Fruit fly (Drosophila melanogaster): Measurements from ENCODE around the gene ThrRS.

Gene ThrRS

DNA sequence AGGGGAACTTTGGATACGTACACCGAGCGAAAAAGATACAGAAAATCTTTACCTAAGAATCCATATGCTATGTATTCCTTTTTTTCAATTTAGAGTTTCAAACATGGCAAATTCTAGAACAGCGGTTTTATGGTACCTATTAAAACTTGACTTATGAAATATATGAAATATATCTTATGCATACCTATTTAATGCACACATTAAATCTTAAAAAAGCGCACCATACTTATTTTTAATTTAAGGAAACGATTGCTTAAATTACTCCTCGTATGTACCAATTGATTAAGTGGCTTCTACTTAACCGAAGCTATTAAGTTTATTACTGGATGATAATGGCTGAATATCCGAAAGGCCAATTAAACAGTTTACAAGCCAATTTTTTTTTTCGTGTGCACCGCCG, 16.4 kb downstream of the ThrRS start:
- no peak for TF ChIP-seq Clk (GFP tag; optimal IDR thresholded peaks at IDR 0.05)
- TF ChIP-seq CG11617 (GFP tag; optimal IDR thresholded peaks at IDR 0.05): no peak
- no peak for TF ChIP-seq CG12768 (GFP tag; optimal IDR thresholded peaks at IDR 0.05)
- TF ChIP-seq bab1 (GFP tag; optimal IDR thresholded peaks at IDR 0.05): no peak
- no peak for TF ChIP-seq CG7101 (tag; optimal IDR thresholded peaks at IDR 0.05)
- TF ChIP-seq CG1620 (GFP tag; optimal IDR thresholded peaks at IDR 0.05): no peak
- no peak for TF ChIP-seq CG7045 (GFP tag; optimal IDR thresholded peaks at IDR 0.05)
- TF ChIP-seq kay (GFP tag; ENCODE audit: borderline replicate concordance): no peak
- TF ChIP-seq cic (GFP tag; optimal IDR thresholded peaks at IDR 0.05): no peak
- TF ChIP-seq pad (GFP tag; optimal IDR thresholded peaks at IDR 0.05): no peak

- TF ChIP-seq CG12768 (GFP tag; optimal IDR thresholded peaks at IDR 0.05) (no peak), CG7101 (tag; optimal IDR thresholded peaks at IDR 0.05) (no peak), Clk (GFP tag; optimal IDR thresholded peaks at IDR 0.05) (no peak), CG11617 (GFP tag; optimal IDR thresholded peaks at IDR 0.05) (no peak), kay (GFP tag; ENCODE audit: borderline replicate concordance) (no peak), toe (GFP tag; optimal IDR thresholded peaks at IDR 0.05) (no peak), CG14711 (tag; optimal IDR thresholded peaks at IDR 0.05) (no peak), CG7045 (GFP tag; optimal IDR thresholded peaks at IDR 0.05) (no peak), cnc (optimal IDR thresholded peaks at IDR 0.05) (no peak), Hr96 (GFP tag; optimal IDR thresholded peaks at IDR 0.05) (no peak), Crg-1 (GFP tag; optimal IDR thresholded peaks at IDR 0.05) (no peak), CG1620 (GFP tag; optimal IDR thresholded peaks at IDR 0.05) (no peak), ovo (GFP tag; optimal IDR thresholded peaks at IDR 0.05) (no peak), CG33017 (tag; optimal IDR thresholded peaks at IDR 0.05) (no peak)
These were observed 29.9 kb downstream of the ThrRS start, which contains the start of gene rho-6 for dm6 chr2L:12133275-12134124. rho-6 (minus strand) TSS chr2L:12133411.

DNA sequence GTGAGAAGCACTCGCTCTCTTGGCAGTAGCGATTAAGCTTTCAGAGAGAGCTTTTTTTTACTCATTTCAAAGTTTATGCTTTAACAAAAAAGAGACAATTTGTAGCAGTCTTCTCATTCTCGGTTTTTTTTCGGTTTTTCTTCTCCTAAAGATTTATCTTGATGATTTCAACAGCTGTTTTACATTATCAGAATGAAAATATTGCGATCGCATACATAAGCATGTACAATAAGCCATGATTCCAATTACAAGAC, 30.5 kb downstream of the ThrRS start:
- TF ChIP-seq tj (GFP tag; optimal IDR thresholded peaks at IDR 0.05): no peak
- TF ChIP-seq pad (GFP tag; optimal IDR thresholded peaks at IDR 0.05): no peak
- TF ChIP-seq CG14711 (tag; optimal IDR thresholded peaks at IDR 0.05): no peak
- TF ChIP-seq CG7045 (GFP tag; optimal IDR thresholded peaks at IDR 0.05): no peak
- TF ChIP-seq Crg-1 (GFP tag; optimal IDR thresholded peaks at IDR 0.05): no peak
- TF ChIP-seq toe (GFP tag; optimal IDR thresholded peaks at IDR 0.05): no peak
- TF ChIP-seq cic (GFP tag; optimal IDR thresholded peaks at IDR 0.05): no peak
- no peak for TF ChIP-seq Hr96 (GFP tag; optimal IDR thresholded peaks at IDR 0.05)
- TF ChIP-seq Mnt (GFP tag; optimal IDR thresholded peaks at IDR 0.05): no peak
- no peak for TF ChIP-seq ovo (GFP tag; optimal IDR thresholded peaks at IDR 0.05)
- TF ChIP-seq cnc (optimal IDR thresholded peaks at IDR 0.05): no peak
- no peak for TF ChIP-seq CG7101 (tag; optimal IDR thresholded peaks at IDR 0.05)
- TF ChIP-seq CG11617 (GFP tag; optimal IDR thresholded peaks at IDR 0.05): no peak
- TF ChIP-seq Clk (GFP tag; optimal IDR thresholded peaks at IDR 0.05): no peak
- TF ChIP-seq bab1 (GFP tag; optimal IDR thresholded peaks at IDR 0.05): no peak
- TF ChIP-seq CG1620 (GFP tag; optimal IDR thresholded peaks at IDR 0.05): no peak
- no peak for TF ChIP-seq CG5204 (GFP tag; optimal IDR thresholded peaks at IDR 0.05)

DNA sequence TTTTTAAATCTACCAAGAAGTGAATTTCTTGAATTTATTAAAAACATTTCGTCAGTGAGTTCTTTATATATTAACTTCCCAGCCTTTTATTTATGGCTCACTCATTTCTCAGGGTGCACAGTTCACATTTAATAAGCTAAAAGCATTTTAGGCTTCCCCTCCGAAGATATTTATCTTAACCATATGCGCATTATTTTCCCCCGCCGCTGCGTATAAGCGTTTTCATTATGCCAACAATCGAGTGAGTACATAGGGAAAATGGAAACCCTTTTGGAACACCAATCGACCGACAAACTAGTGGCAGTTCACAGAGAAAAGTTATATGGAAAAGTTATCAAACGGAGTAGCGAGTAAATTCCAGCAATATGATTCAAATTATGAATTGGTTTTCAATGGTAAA, 34.2 kb downstream of the ThrRS start, which contains the start of gene Gr33a:
TSS of gene Gr33a (plus strand) at position 301 of the 400 bp plus-strand sequence.
- TF ChIP-seq CG7101 (tag; optimal IDR thresholded peaks at IDR 0.05): no peak
- TF ChIP-seq toe (GFP tag; optimal IDR thresholded peaks at IDR 0.05): no peak
- peak; percentile 4 for TF ChIP-seq kay (GFP tag; ENCODE audit: borderline replicate concordance)

DNA sequence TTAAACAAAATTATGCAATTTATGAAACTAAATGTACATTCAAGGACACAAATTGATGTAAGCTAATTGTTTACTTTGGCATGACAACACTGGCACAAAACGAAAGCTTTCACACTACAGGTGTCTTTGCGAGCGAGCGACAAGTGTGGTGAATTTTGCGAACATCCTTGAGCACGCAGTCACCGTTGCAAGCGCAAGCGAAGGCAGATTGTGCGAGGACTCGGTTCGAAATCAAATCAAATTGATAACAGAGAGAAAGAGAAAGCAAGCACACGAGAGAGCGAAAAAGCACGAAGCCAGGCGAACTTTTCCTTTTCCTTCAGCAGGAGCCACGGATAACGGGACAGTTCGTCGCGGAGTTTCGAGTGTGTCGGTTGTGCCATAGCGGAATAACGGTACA, 38.9 kb downstream of the ThrRS start, which contains the start of gene CG31760:
TSS of gene CG31760 (plus strand) at position 342 of the 400 bp plus-strand sequence.
- TF ChIP-seq CG7101 (tag; optimal IDR thresholded peaks at IDR 0.05) (no peak), cnc (optimal IDR thresholded peaks at IDR 0.05) (no peak), CG7045 (GFP tag; optimal IDR thresholded peaks at IDR 0.05) (no peak), CG33017 (tag; optimal IDR thresholded peaks at IDR 0.05) (no peak), pad (GFP tag; optimal IDR thresholded peaks at IDR 0.05) (no peak), Crg-1 (GFP tag; optimal IDR thresholded peaks at IDR 0.05) (no peak), CG14711 (tag; optimal IDR thresholded peaks at IDR 0.05) (no peak), cic (GFP tag; optimal IDR thresholded peaks at IDR 0.05) (no peak), bab1 (GFP tag; optimal IDR thresholded peaks at IDR 0.05) (no peak), CG5204 (GFP tag; optimal IDR thresholded peaks at IDR 0.05) (no peak), CG1620 (GFP tag; optimal IDR thresholded peaks at IDR 0.05) (no peak), toe (GFP tag; optimal IDR thresholded peaks at IDR 0.05) (no peak), kay (GFP tag; ENCODE audit: borderline replicate concordance) (no peak), tj (GFP tag; optimal IDR thresholded peaks at IDR 0.05) (no peak), CG12768 (GFP tag; optimal IDR thresholded peaks at IDR 0.05) (no peak), Hr96 (GFP tag; optimal IDR thresholded peaks at IDR 0.05) (no peak), Mnt (GFP tag; optimal IDR thresholded peaks at IDR 0.05) (no peak)

Data from whole organism, adult.